Fruit fly (Drosophila melanogaster) whole organism, embryonic: ENCODE results near the gene Spn38F.
A peak's percentile ranks its signal among the peaks of the same experiment; 100 is the strongest.

ENCODE experiments used
- Asciz ChIP-seq: fragments of 200-800 bp; sonication (Bioruptor generic); optimal IDR thresholded peaks from 2 replicates; lab custom pipeline; 2017; ENCODE audit warnings: missing biosample characterization, mild to moderate bottlenecking, missing genetic modification characterization, missing genetic modification reagents
- B-H2 ChIP-seq: fragments of 200-800 bp; sonication (Bioruptor generic); optimal IDR thresholded peaks from 2 replicates; lab custom pipeline; 2018; ENCODE audit warnings: missing biosample characterization, mild to moderate bottlenecking, missing genetic modification characterization
- Bgb ChIP-seq: fragments of 200-800 bp; sonication (Bioruptor generic); IDR thresholded peaks from 2 replicates; pipeline ENCODE4 v1.3.6; 2022; ENCODE audit warnings: missing biosample characterization, missing genetic modification characterization; ENCODE audit not compliant: partially characterized antibody
- CG11093 ChIP-seq: fragments of 200-800 bp; sonication (Bioruptor generic); IDR thresholded peaks from 3 replicates; pipeline ENCODE4 v1.3.6; 2022; ENCODE audit warnings: missing biosample characterization, missing genetic modification characterization
- CG12391 ChIP-seq: fragments of 200-800 bp; sonication (Bioruptor generic); optimal IDR thresholded peaks from 3 replicates; lab custom pipeline; 2018; ENCODE audit warnings: missing biosample characterization, mild to moderate bottlenecking, missing genetic modification characterization, moderate library complexity
- CG14014 ChIP-seq: fragments of 200-800 bp; sonication (Bioruptor generic); IDR thresholded peaks from 2 replicates; pipeline ENCODE4 v1.3.6; 2022; ENCODE audit warnings: missing biosample characterization, missing genetic modification characterization
- CG1647 ChIP-seq: fragments of 200-800 bp; sonication (Bioruptor generic); optimal IDR thresholded peaks from 3 replicates; lab custom pipeline; 2016; ENCODE audit warnings: missing biosample characterization, missing genetic modification characterization
- CG1792 ChIP-seq: fragments of 200-800 bp; sonication (Bioruptor generic); optimal IDR thresholded peaks from 2 replicates; lab custom pipeline; 2016; ENCODE audit warnings: missing biosample characterization, missing genetic modification characterization
- CG18262 ChIP-seq: fragments of 200-800 bp; optimal IDR thresholded peaks from 3 replicates; lab custom pipeline; 2019; ENCODE audit warnings: missing biosample characterization, mild to moderate bottlenecking, missing genetic modification characterization, moderate library complexity
- CG2120 ChIP-seq: fragments of 200-800 bp; sonication (Bioruptor generic); optimal IDR thresholded peaks from 3 replicates; lab custom pipeline; 2016; ENCODE audit warnings: missing biosample characterization, missing genetic modification characterization
- CG3847 ChIP-seq: fragments of 200-800 bp; sonication (Bioruptor generic); IDR thresholded peaks from 2 replicates; pipeline ENCODE4 v1.3.6; 2022; ENCODE audit warnings: missing biosample characterization, missing genetic modification characterization
- CG4360 ChIP-seq: fragments of 200-800 bp; sonication (Bioruptor generic); IDR thresholded peaks from 2 replicates; pipeline ENCODE4 v1.3.6; 2022; ENCODE audit warnings: missing biosample characterization, missing genetic modification characterization
- CG6689 ChIP-seq: fragments of 200-800 bp; sonication (Bioruptor generic); IDR thresholded peaks from 2 replicates; pipeline ENCODE4 v1.3.6; 2022; ENCODE audit warnings: missing biosample characterization, missing genetic modification characterization
- CG7839 ChIP-seq: fragments of 200-800 bp; sonication (Bioruptor generic); optimal IDR thresholded peaks from 3 replicates; lab custom pipeline; 2018; ENCODE audit warnings: missing biosample characterization, mild to moderate bottlenecking, missing genetic modification characterization, moderate library complexity
- CG9797 ChIP-seq: fragments of 200-800 bp; sonication (Bioruptor generic); optimal IDR thresholded peaks from 3 replicates; lab custom pipeline; 2018; ENCODE audit warnings: missing biosample characterization, mild to moderate bottlenecking, missing genetic modification characterization
- CrebB ChIP-seq: fragments of 200-800 bp; sonication (Bioruptor generic); optimal IDR thresholded peaks from 3 replicates; lab custom pipeline; 2018; ENCODE audit warnings: missing biosample characterization, mild to moderate bottlenecking, missing genetic modification characterization
- Gsc ChIP-seq: fragments of 200-800 bp; sonication (Bioruptor generic); IDR thresholded peaks from 2 replicates; pipeline ENCODE4 v1.3.6; 2022; ENCODE audit warnings: missing biosample characterization, missing genetic modification characterization
- H2.0 ChIP-seq: fragments of 200-800 bp; sonication (Bioruptor generic); IDR thresholded peaks from 2 replicates; pipeline ENCODE4 v1.3.6; 2022; ENCODE audit warnings: missing biosample characterization, missing genetic modification characterization
- Hmx ChIP-seq: fragments of 200-800 bp; sonication (Bioruptor generic); optimal IDR thresholded peaks from 2 replicates; lab custom pipeline; 2016; ENCODE audit warnings: missing biosample characterization, missing genetic modification characterization
- Oaz ChIP-seq: fragments of 200-800 bp; sonication (Bioruptor generic); IDR thresholded peaks from 2 replicates; pipeline ENCODE4 v1.3.6; 2022; ENCODE audit warnings: missing biosample characterization, missing genetic modification characterization
- Pdp1 ChIP-seq, 2 experiments: fragments of 200-800 bp; sonication (Bioruptor generic); optimal IDR thresholded peaks; 3 replicates each; lab custom pipeline; 2016; ENCODE audit warnings: missing biosample characterization in 2 of 2, missing genetic modification characterization in 2 of 2, mild to moderate bottlenecking in 1 of 2, moderate library complexity in 1 of 2
- Ravus ChIP-seq: fragments of 200-800 bp; sonication (Bioruptor generic); IDR thresholded peaks from 2 replicates; pipeline ENCODE4 v1.3.6; 2022; ENCODE audit warnings: missing biosample characterization, missing genetic modification characterization
- Ssrp ChIP-seq: fragments of 200-800 bp; sonication (Bioruptor generic); optimal IDR thresholded peaks from 2 replicates; lab custom pipeline; 2018; ENCODE audit warnings: missing biosample characterization, mild to moderate bottlenecking, missing genetic modification characterization, moderate library complexity
- TFAM ChIP-seq: fragments of 200-800 bp; sonication (Bioruptor generic); optimal IDR thresholded peaks from 2 replicates; lab custom pipeline; 2017; ENCODE audit warnings: missing biosample characterization, missing genetic modification characterization, inconsistent platforms
- Trl ChIP-seq, 3 experiments: fragments of >200 bp in 2 of 3; fragments of 200-800 bp in 1 of 3; sonication (Bioruptor generic) in 1 of 3; optimal IDR thresholded peaks; 2 replicates in 1 of 3; 3 replicates in 2 of 3; lab custom pipeline; 2016 to 2017; ENCODE audit warnings: missing biosample characterization in 1 of 3, missing genetic modification characterization in 1 of 3
- YL-1 ChIP-seq: fragments of 200-800 bp; sonication (Bioruptor generic); optimal IDR thresholded peaks from 3 replicates; lab custom pipeline; 2017; ENCODE audit warnings: missing biosample characterization, mild to moderate bottlenecking, missing genetic modification characterization
- ac ChIP-seq: fragments of 200-800 bp; sonication (Bioruptor generic); optimal IDR thresholded peaks from 3 replicates; lab custom pipeline; 2017; ENCODE audit warnings: missing biosample characterization, mild to moderate bottlenecking, missing genetic modification characterization
- btn ChIP-seq: fragments of 200-800 bp; sonication (Bioruptor generic); optimal IDR thresholded peaks from 2 replicates; lab custom pipeline; 2016; ENCODE audit warnings: missing biosample characterization, missing genetic modification characterization
- cas ChIP-seq: fragments of 200-800 bp; sonication (Bioruptor generic); IDR thresholded peaks from 2 replicates; pipeline ENCODE4 v1.3.6; 2022; ENCODE audit warnings: missing biosample characterization, missing genetic modification characterization
- dmrt11E ChIP-seq: fragments of 200-800 bp; sonication (Bioruptor generic); optimal IDR thresholded peaks from 3 replicates; lab custom pipeline; 2018; ENCODE audit warnings: missing biosample characterization, mild to moderate bottlenecking, missing genetic modification characterization, moderate library complexity
- fu2 ChIP-seq: fragments of 200-800 bp; sonication (Bioruptor generic); optimal IDR thresholded peaks from 2 replicates; lab custom pipeline; 2016; ENCODE audit warnings: missing biosample characterization, missing genetic modification characterization
- kni ChIP-seq: fragments of 200-800 bp; sonication (Bioruptor generic); optimal IDR thresholded peaks from 3 replicates; lab custom pipeline; 2017; ENCODE audit warnings: mild to moderate bottlenecking, missing biosample characterization, missing genetic modification reagents, missing genetic modification characterization
- luna ChIP-seq: fragments of 200-800 bp; sonication (Bioruptor generic); optimal IDR thresholded peaks from 2 replicates; lab custom pipeline; 2016; ENCODE audit warnings: missing biosample characterization, missing genetic modification characterization
- nau ChIP-seq: fragments of 200-800 bp; sonication (Bioruptor generic); optimal IDR thresholded peaks from 3 replicates; lab custom pipeline; 2017; ENCODE audit warnings: missing biosample characterization, mild to moderate bottlenecking, missing genetic modification characterization, missing genetic modification reagents
- odd ChIP-seq: fragments of 200-800 bp; sonication (Bioruptor generic); optimal IDR thresholded peaks from 2 replicates; lab custom pipeline; 2017; ENCODE audit warnings: missing biosample characterization, mild to moderate bottlenecking, missing genetic modification characterization
- psq ChIP-seq: fragments of 200-800 bp; sonication (Bioruptor generic); optimal IDR thresholded peaks from 2 replicates; lab custom pipeline; 2017; ENCODE audit warnings: missing biosample characterization, missing genetic modification characterization
- pzg ChIP-seq: fragments of 200-800 bp; sonication (Bioruptor generic); optimal IDR thresholded peaks from 3 replicates; lab custom pipeline; 2018; ENCODE audit warnings: missing biosample characterization, mild to moderate bottlenecking, missing genetic modification characterization, moderate library complexity
- repo ChIP-seq: fragments of 200-800 bp; sonication (Bioruptor generic); optimal IDR thresholded peaks from 2 replicates; lab custom pipeline; 2016; ENCODE audit warnings: missing biosample characterization, missing genetic modification characterization
- slou ChIP-seq: fragments of 200-800 bp; sonication (Bioruptor generic); optimal IDR thresholded peaks from 3 replicates; lab custom pipeline; 2016; ENCODE audit warnings: missing biosample characterization, missing genetic modification characterization
- tgo ChIP-seq: fragments of 200-800 bp; sonication (Bioruptor generic); IDR thresholded peaks from 3 replicates; pipeline ENCODE4 v1.3.6; 2022; ENCODE audit warnings: missing biosample characterization, missing genetic modification characterization
- trem ChIP-seq: fragments of 200-800 bp; optimal IDR thresholded peaks from 3 replicates; lab custom pipeline; 2019; ENCODE audit warnings: missing biosample characterization, mild to moderate bottlenecking, missing genetic modification characterization, moderate library complexity
- yki ChIP-seq: fragments of >200 bp; optimal IDR thresholded peaks from 3 replicates; lab custom pipeline; 2018
- zen2 ChIP-seq: fragments of 200-800 bp; sonication (Bioruptor generic); IDR thresholded peaks from 3 replicates; pipeline ENCODE4 v1.3.6; 2022; ENCODE audit warnings: missing biosample characterization, missing genetic modification characterization; ENCODE audit not compliant: partially characterized antibody
- zf30C ChIP-seq: fragments of 200-800 bp; sonication (Bioruptor generic); optimal IDR thresholded peaks from 3 replicates; lab custom pipeline; 2018; ENCODE audit warnings: missing biosample characterization, mild to moderate bottlenecking, missing genetic modification characterization

The Spn38F gene

DNA sequence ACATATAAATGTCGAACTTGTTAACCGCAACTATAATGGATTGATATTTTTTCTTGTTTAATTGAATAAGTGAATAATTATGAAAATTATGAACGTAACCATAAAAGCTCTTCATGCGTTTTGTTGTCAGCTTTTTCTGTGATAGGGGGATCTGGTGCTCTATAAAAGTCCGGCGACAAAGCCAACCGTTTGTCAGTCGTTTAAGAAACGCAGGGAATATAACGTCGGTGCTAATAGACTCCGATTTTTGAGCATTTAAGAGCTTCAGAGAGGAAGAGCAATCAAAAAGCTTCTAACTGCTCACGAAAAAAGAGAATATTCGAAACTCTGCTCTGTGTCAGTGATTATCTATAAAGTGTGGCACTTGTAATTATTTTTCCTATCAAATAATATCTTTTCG lies 6.7 kb downstream of the Spn38F start, which contains the start of gene CG31674 (continued):
- TF ChIP-seq CG2120 (GFP tag; lab: Kevin White, UChicago): peak; percentile 0
- no peak for TF ChIP-seq CG11093 (GFP tag; lab: Robert Waterston, UW)
- TF ChIP-seq YL-1 (GFP tag; lab: Kevin White, UChicago): no peak
- TF ChIP-seq repo (GFP tag; lab: Kevin White, UChicago): no peak
- no peak for TF ChIP-seq CG1792
- no peak for TF ChIP-seq tgo (GFP tag; lab: Robert Waterston, UW)
- no peak for TF ChIP-seq odd (GFP tag; lab: Kevin White, UChicago)
- TF ChIP-seq cas (GFP tag; lab: Robert Waterston, UW): no peak
- TF ChIP-seq trem (tag; lab: Kevin White, UChicago): no peak
- no peak for TF ChIP-seq dmrt11E (tag; lab: Kevin White, UChicago)
- TF ChIP-seq Gsc (GFP tag; lab: Robert Waterston, UW): no peak
- no peak for TF ChIP-seq Asciz (GFP tag; lab: Kevin White, UChicago)
- no peak for TF ChIP-seq slou (GFP tag; lab: Kevin White, UChicago)
- no peak for TF ChIP-seq luna
- TF ChIP-seq Hmx: no peak
- peak; percentile 20 for TF ChIP-seq CG7839 (tag; lab: Kevin White, UChicago)
- TF ChIP-seq psq: no peak
- no peak for TF ChIP-seq nau (GFP tag; lab: Kevin White, UChicago)
- no peak for TF ChIP-seq zf30C (GFP tag; lab: Kevin White, UChicago)
- no peak for TF ChIP-seq CG1647 (GFP tag; lab: Kevin White, UChicago)
- TF ChIP-seq btn (GFP tag; lab: Kevin White, UChicago): no peak
- no peak for TF ChIP-seq H2.0 (GFP tag; lab: Robert Waterston, UW)
- no peak; the same call in 1 of the 2 replicates for TF ChIP-seq Bgb (GFP tag; lab: Robert Waterston, UW)
- peak; percentile 30; the same call in 1 of the 3 replicates for TF ChIP-seq zen2
- no peak for TF ChIP-seq CrebB (tag; lab: Kevin White, UChicago)
- TF ChIP-seq CG4360 (GFP tag; lab: Robert Waterston, UW): no peak
- no peak for TF ChIP-seq ac (GFP tag; lab: Kevin White, UChicago)
- TF ChIP-seq Oaz: no peak
- TF ChIP-seq kni (GFP tag; lab: Kevin White, UChicago): no peak
- no peak for TF ChIP-seq CG9797 (GFP tag; lab: Kevin White, UChicago)
- no peak for TF ChIP-seq CG12391 (tag; lab: Kevin White, UChicago)
- no peak for TF ChIP-seq CG14014 (GFP tag; lab: Robert Waterston, UW)
- TF ChIP-seq CG18262 (tag; lab: Kevin White, UChicago): no peak
- TF ChIP-seq B-H2 (GFP tag; lab: Kevin White, UChicago): peak; percentile 66
- TF ChIP-seq Ravus (GFP tag; lab: Robert Waterston, UW): no peak
- no peak for TF ChIP-seq Ssrp (tag; lab: Kevin White, UChicago)
- TF ChIP-seq CG6689 (GFP tag; lab: Robert Waterston, UW): no peak
- no peak for TF ChIP-seq pzg
- no peak for TF ChIP-seq yki (lab: Kevin White, UChicago)
- TF ChIP-seq fu2 (GFP tag; lab: Kevin White, UChicago): no peak
- no peak for TF ChIP-seq TFAM (GFP tag; lab: Kevin White, UChicago)
- TF ChIP-seq Pdp1 (GFP tag; optimal IDR thresholded peaks at IDR 0.05; lab: Kevin White, UChicago): peak in 1 of 2 experiments; percentile 62
- no peak for TF ChIP-seq CG3847
- TF ChIP-seq Trl (optimal IDR thresholded peaks at IDR 0.05; lab: Kevin White, UChicago): peak; percentile 47 to 81
- TF ChIP-seq Trl (GFP tag; optimal IDR thresholded peaks at IDR 0.05; lab: Kevin White, UChicago): no peak
